Fruit fly (Drosophila melanogaster): Measurements from ENCODE around the gene Cbp80.

DNA sequence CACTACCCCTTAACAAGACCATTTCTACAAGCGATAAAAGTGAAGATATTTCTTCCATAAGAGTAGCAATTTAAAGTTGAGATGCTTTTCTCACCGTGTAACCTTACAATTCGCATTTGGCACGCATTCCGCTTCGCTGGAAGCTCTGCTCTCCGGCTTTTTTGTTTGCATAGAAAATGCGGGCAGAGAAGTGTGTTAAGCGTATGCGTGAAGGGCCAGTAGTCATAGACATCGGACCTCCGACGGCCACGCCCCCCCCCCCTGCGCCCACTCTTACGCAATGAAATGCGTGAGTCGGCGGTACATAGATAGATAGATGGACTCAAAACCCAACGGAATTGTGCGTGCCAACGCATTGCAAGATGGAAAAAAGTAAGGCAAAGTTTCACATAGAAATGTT, 19.6 kb downstream of the Cbp80 start:
- no peak for TF ChIP-seq CG12104 (GFP tag; optimal IDR thresholded peaks at IDR 0.05)
- TF ChIP-seq insv (GFP tag; optimal IDR thresholded peaks at IDR 0.05) = no peak
- TF ChIP-seq Atf3 (GFP tag; optimal IDR thresholded peaks at IDR 0.05) = no peak
- no peak for TF ChIP-seq CG9876 (GFP tag; optimal IDR thresholded peaks at IDR 0.05)
- no peak for TF ChIP-seq Sin3A (optimal IDR thresholded peaks at IDR 0.05)
- no peak for TF ChIP-seq mld (GFP tag; IDR thresholded peaks at IDR 0.05; ENCODE audit: partially characterized antibody)
- TF ChIP-seq BEAF-32 (GFP tag; optimal IDR thresholded peaks at IDR 0.05) = no peak
- no peak for TF ChIP-seq CG32772 (GFP tag; IDR thresholded peaks at IDR 0.05)
- TF ChIP-seq C15 (GFP tag; IDR thresholded peaks at IDR 0.05) = no peak
- no peak for TF ChIP-seq CG7963 (GFP tag; IDR thresholded peaks at IDR 0.05; ENCODE audit: partially characterized antibody)
- TF ChIP-seq CG1024 (GFP tag; IDR thresholded peaks at IDR 0.05) = no peak
- no peak for TF ChIP-seq jumu (GFP tag; optimal IDR thresholded peaks at IDR 0.05)
